Fruit fly (Drosophila melanogaster): ENCODE results near the gene vih.

The vih gene

dm6 chr3L:12514762-12515215 is 10.7 kb downstream of the vih start, which contains the start of the genes sti and tral (continued):
- TF ChIP-seq CG11762 (GFP tag; optimal IDR thresholded peaks at IDR 0.05; ENCODE audit: insufficient read depth) (no peak), Eip93F (GFP tag; optimal IDR thresholded peaks at IDR 0.05) (peak; percentile 22), CG8119 (GFP tag; IDR thresholded peaks at IDR 0.05) (0 out of 3 replicates have a peak, but pooled peaks have one; percentile 15), CG32006 (GFP tag; optimal IDR thresholded peaks at IDR 0.05) (no peak), CG34406 (GFP tag; optimal IDR thresholded peaks at IDR 0.05) (peak; percentile 75), Sox15 (GFP tag; optimal IDR thresholded peaks at IDR 0.05) (peak; percentile 82), Eip75B (GFP tag; optimal IDR thresholded peaks at IDR 0.05) (no peak), CG3919 (GFP tag; optimal IDR thresholded peaks at IDR 0.05) (peak; percentile 89), spab (GFP tag; optimal IDR thresholded peaks at IDR 0.05) (no peak), Gug (GFP tag; IDR thresholded peaks at IDR 0.05) (peak; percentile 70), ss (GFP tag; optimal IDR thresholded peaks at IDR 0.05) (peak in 1 of 2 experiments; percentile 58), vri (GFP tag; optimal IDR thresholded peaks at IDR 0.05) (no peak), fd85E (GFP tag; optimal IDR thresholded peaks at IDR 0.05) (peak; percentile 54), CG15336 (GFP tag; IDR thresholded peaks at IDR 0.05) (no peak; the same call in 1 of the 2 replicates)

dm6 chr3L:12515691-12516455 is 11.8 kb downstream of the vih start:
- TF ChIP-seq CG3032 (tag; optimal IDR thresholded peaks at IDR 0.05) (peak; percentile 43), CG8119 (GFP tag; IDR thresholded peaks at IDR 0.05) (peak; percentile 90), CG15336 (GFP tag; IDR thresholded peaks at IDR 0.05) (peak; percentile 87), CG32006 (GFP tag; optimal IDR thresholded peaks at IDR 0.05) (peak; percentile 56), Ets21C (GFP tag; optimal IDR thresholded peaks at IDR 0.05) (no peak), CG16779 (tag; optimal IDR thresholded peaks at IDR 0.05) (peak; percentile 93), cyc (GFP tag; optimal IDR thresholded peaks at IDR 0.05) (no peak), Hr39 (GFP tag; optimal IDR thresholded peaks at IDR 0.05) (no peak), acj6 (GFP tag; optimal IDR thresholded peaks at IDR 0.05) (no peak), CG8319 (GFP tag; optimal IDR thresholded peaks at IDR 0.05) (peak; percentile 1), topi (GFP tag; optimal IDR thresholded peaks at IDR 0.05) (no peak), CG4318 (GFP tag; optimal IDR thresholded peaks at IDR 0.05) (no peak), fd59A (GFP tag; optimal IDR thresholded peaks at IDR 0.05) (peak; percentile 35), salr (GFP tag; optimal IDR thresholded peaks at IDR 0.05) (peak; percentile 15 to 36), svp (GFP tag) (peak; percentile 95), CG6276 (GFP tag; optimal IDR thresholded peaks at IDR 0.05) (peak; percentile 97), ss (GFP tag; optimal IDR thresholded peaks at IDR 0.05) (peak; percentile 89 to 90), Ets96B (tag; optimal IDR thresholded peaks at IDR 0.05) (peak; percentile 73), Eip75B (GFP tag; optimal IDR thresholded peaks at IDR 0.05) (peak; percentile 30), CG10669 (GFP tag; optimal IDR thresholded peaks at IDR 0.05) (peak; percentile 16), CG10631 (GFP tag; optimal IDR thresholded peaks at IDR 0.05) (no peak), CG6163 (GFP tag; IDR thresholded peaks at IDR 0.05) (peak; percentile 82), vri (GFP tag; optimal IDR thresholded peaks at IDR 0.05) (peak; percentile 53), CG11294 (GFP tag; IDR thresholded peaks at IDR 0.05) (no peak; the same call in 1 of the 2 replicates), CG7368 (GFP tag; optimal IDR thresholded peaks at IDR 0.05) (no peak), CG1621 (tag; optimal IDR thresholded peaks at IDR 0.05) (peak; percentile 64), CG6854 (GFP tag; optimal IDR thresholded peaks at IDR 0.05) (peak; percentile 44), dac (GFP tag; optimal IDR thresholded peaks at IDR 0.05) (peak; percentile 55), CG34406 (GFP tag; optimal IDR thresholded peaks at IDR 0.05) (peak; percentile 29), CG3919 (GFP tag; optimal IDR thresholded peaks at IDR 0.05) (no peak), CG9139 (GFP tag; optimal IDR thresholded peaks at IDR 0.05) (peak; percentile 84), Sox102F (GFP tag; optimal IDR thresholded peaks at IDR 0.05) (no peak), Eip78C (GFP tag) (peak; percentile 26), CG8632 (GFP tag; optimal IDR thresholded peaks at IDR 0.05) (no peak), Hr38 (GFP tag; optimal IDR thresholded peaks at IDR 0.05) (no peak), Sox15 (GFP tag; optimal IDR thresholded peaks at IDR 0.05) (no peak), fkh (GFP tag; optimal IDR thresholded peaks at IDR 0.05) (no peak), lz (GFP tag; optimal IDR thresholded peaks at IDR 0.05) (no peak), fd85E (GFP tag; optimal IDR thresholded peaks at IDR 0.05) (no peak), pdm3 (GFP tag; optimal IDR thresholded peaks at IDR 0.05) (peak; percentile 12), CG11902 (GFP tag; optimal IDR thresholded peaks at IDR 0.05) (no peak), CG6792 (GFP tag; optimal IDR thresholded peaks at IDR 0.05) (peak; percentile 1), net (GFP tag; optimal IDR thresholded peaks at IDR 0.05) (peak; percentile 54)

All from whole organism, prepupa.